Worm (Caenorhabditis elegans): ENCODE measurements around the gene C40H1.8.

DNA sequence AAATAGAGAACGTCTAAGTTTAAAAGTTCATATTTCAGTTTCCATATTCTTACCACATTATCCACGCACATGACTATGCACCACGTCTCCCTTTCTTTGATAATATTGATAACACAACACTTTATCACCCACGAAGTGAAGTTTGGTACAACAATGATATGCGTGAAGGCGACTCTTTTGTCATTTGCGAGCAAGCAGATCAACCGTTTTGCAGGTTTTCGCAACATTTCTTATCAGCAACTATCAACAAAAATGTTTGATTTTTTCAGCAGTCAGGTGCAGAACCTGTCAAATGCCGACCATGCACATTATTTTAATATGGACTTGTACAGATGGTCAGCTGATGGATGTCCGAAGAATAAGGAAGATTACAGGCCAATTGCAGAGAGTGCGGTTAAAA is 12.0 kb downstream of the C40H1.8 start:
- TF ChIP-seq ZK546.5 (tag; optimal IDR thresholded peaks at IDR 0.05) (no peak), Y48G9A.11 (GFP tag; IDR thresholded peaks at IDR 0.05) (no peak), attf-4 (tag; optimal IDR thresholded peaks at IDR 0.05) (no peak), lin-38 (GFP tag; IDR thresholded peaks at IDR 0.05) (no peak)

All from whole organism, L4 larva.